Fruit fly (Drosophila melanogaster) ovary, adult (tissue): Measurements from ENCODE around the gene Fer1HCH.

ENCODE experiments used
- CG17801 ChIP-seq: fragments of 200-800 bp; optimal IDR thresholded peaks from 2 replicates; lab custom pipeline; 2019; ENCODE audit warnings: missing biosample characterization, mild to moderate bottlenecking, missing genetic modification characterization, moderate library complexity; ENCODE audit not compliant: partially characterized antibody

The Fer1HCH gene

DNA sequence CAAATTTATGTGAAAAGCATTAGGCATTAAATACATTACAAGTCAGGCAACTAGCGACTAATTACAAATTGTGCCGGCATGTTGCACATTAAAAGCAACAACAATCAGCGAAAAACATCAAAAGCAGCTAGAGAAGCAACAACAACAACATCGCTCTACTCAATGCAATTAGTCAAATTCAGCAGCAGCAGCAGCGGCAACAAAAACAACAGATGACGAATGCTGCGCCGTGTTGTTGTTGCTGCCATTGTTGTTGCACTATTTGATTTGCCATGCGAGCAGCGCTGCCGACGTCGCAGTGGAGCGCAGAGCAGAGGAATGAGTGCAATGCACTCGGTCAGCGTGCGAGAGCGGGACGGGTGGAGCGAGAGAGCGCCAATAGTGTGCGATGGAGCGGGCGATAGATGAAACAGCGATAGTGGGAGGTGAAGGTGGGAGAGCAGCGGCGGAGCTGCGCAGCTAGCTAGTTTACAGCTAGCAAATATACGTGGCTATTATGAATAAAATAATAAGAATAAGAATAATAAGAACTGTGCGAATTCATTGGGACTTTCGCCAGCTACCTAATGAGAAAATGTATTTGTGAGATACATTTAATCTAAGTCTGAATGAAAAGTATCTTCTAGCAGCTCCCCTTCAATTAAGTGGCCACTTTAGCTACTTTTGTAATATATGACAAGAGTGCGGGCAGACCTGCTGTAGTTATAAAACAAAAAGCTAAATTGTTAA, 49.9 kb downstream of the Fer1HCH start:
- no peak for TF ChIP-seq CG17801 (GFP tag; lab: Kevin White, UChicago)

DNA sequence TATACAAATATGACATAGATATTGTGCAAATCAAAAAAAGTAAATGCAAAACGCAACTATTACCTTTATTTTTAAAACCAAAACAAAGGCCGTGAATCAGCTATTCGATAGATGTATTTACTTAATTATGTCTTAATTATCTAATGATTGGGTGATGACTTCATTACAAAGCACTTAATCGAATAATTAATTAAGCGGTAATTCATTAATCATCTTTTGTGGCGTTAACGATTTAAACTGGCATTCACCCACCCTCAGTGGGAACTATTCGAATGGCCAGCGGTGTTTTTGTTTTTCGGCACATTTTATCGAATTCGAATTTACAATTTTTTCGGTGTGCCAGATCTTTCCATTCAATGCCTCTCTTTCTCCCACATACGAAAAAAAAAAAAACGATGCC, 50.5 kb downstream of the Fer1HCH start:
- no peak for TF ChIP-seq CG17801 (GFP tag; lab: Kevin White, UChicago)

dm6 chr3R:30336100-30336499, 51.9 kb downstream of the Fer1HCH start:
- TF ChIP-seq CG17801 (GFP tag; lab: Kevin White, UChicago) = no peak
